Worm (Caenorhabditis elegans) whole organism, L1 larva: ENCODE data around the gene R04B5.6.

ENCODE experiments used
- C04F5.9 ChIP-seq: sonication (generic microtip); optimal IDR thresholded peaks from 2 replicates; lab custom pipeline; 2016; ENCODE audit warnings: missing genetic modification characterization, missing compliant biosample characterization
- C16A3.4 ChIP-seq: fragments of 150-350 bp; optimal IDR thresholded peaks from 2 replicates; lab custom pipeline; 2014; ENCODE audit warnings: missing biosample characterization, missing genetic modification characterization
- C34B4.2 ChIP-seq: sonication (generic microtip); optimal IDR thresholded peaks from 2 replicates; lab custom pipeline; 2017; ENCODE audit warnings: mild to moderate bottlenecking, missing genetic modification characterization, missing compliant biosample characterization
- F16B12.6 ChIP-seq: fragments of 150-350 bp; optimal IDR thresholded peaks from 2 replicates; lab custom pipeline; 2014; ENCODE audit warnings: missing biosample characterization, missing genetic modification characterization
- Y116A8C.19 ChIP-seq: sonication (generic microtip); optimal IDR thresholded peaks from 2 replicates; lab custom pipeline; 2016; ENCODE audit warnings: missing compliant biosample characterization, missing genetic modification characterization, borderline replicate concordance
- aha-1 ChIP-seq: fragments of 150-350 bp; optimal IDR thresholded peaks from 2 replicates; lab custom pipeline; 2014; ENCODE audit warnings: missing biosample characterization, missing genetic modification characterization
- ama-1 ChIP-seq: fragments of 150-350 bp; optimal IDR thresholded peaks from 2 replicates; lab custom pipeline; 2014
- ceh-63 ChIP-seq: fragments of 200-800 bp; sonication (Bioruptor generic); optimal IDR thresholded peaks from 2 replicates; lab custom pipeline; 2018; ENCODE audit warnings: mild to moderate bottlenecking, missing genetic modification characterization, missing compliant biosample characterization
- ceh-82 ChIP-seq, 3 experiments: fragments of 150-350 bp in 1 of 3; sonication (generic microtip) in 2 of 3; optimal IDR thresholded peaks; 2 replicates each; lab custom pipeline; 2014 to 2017; ENCODE audit warnings: missing biosample characterization in 3 of 3, missing genetic modification characterization in 3 of 3
- ceh-90 ChIP-seq: sonication (generic microtip); optimal IDR thresholded peaks from 2 replicates; lab custom pipeline; 2016; ENCODE audit warnings: missing genetic modification characterization, missing compliant biosample characterization
- ces-1 ChIP-seq: fragments of 150-350 bp; optimal IDR thresholded peaks from 2 replicates; lab custom pipeline; 2014; ENCODE audit warnings: missing biosample characterization, missing genetic modification reagents, missing genetic modification characterization
- dpl-1 ChIP-seq, 3 experiments: fragments of 150-350 bp in 2 of 3; sonication (generic microtip) in 1 of 3; optimal IDR thresholded peaks; 2 replicates each; lab custom pipeline; 2014 to 2017; ENCODE audit warnings: missing biosample characterization in 3 of 3, missing genetic modification characterization in 3 of 3, missing genetic modification reagents in 3 of 3
- egl-13 ChIP-seq: sonication (generic microtip); optimal IDR thresholded peaks from 2 replicates; lab custom pipeline; 2016; ENCODE audit warnings: missing genotype, missing genetic modification reagents, missing genetic modification characterization, missing compliant biosample characterization
- egl-27 ChIP-seq, 2 experiments: fragments of 150-350 bp in 1 of 2; sonication (generic microtip); optimal IDR thresholded peaks; 3 replicates each; lab custom pipeline; 2017 to 2018; ENCODE audit warnings: missing biosample characterization in 2 of 2, missing genetic modification characterization in 2 of 2, missing genetic modification reagents in 2 of 2
- elt-3 ChIP-seq, 6 experiments: fragments of 150-350 bp in 1 of 6; sonication (generic microtip); optimal IDR thresholded peaks; 2 replicates each; lab custom pipeline; 2017 to 2018; ENCODE audit warnings: missing biosample characterization in 6 of 6, missing genetic modification characterization in 6 of 6, inconsistent platforms in 1 of 6
- fkh-10 ChIP-seq: sonication (generic microtip); optimal IDR thresholded peaks from 2 replicates; lab custom pipeline; 2017; ENCODE audit warnings: missing biosample characterization, missing genetic modification reagents, missing genetic modification characterization
- fkh-4 ChIP-seq: sonication (generic microtip); optimal IDR thresholded peaks from 2 replicates; lab custom pipeline; 2016; ENCODE audit warnings: missing compliant biosample characterization, missing genetic modification characterization, borderline replicate concordance
- fkh-8 ChIP-seq: sonication (generic microtip); optimal IDR thresholded peaks from 2 replicates; lab custom pipeline; 2016; ENCODE audit warnings: mild to moderate bottlenecking, missing genetic modification characterization, missing compliant biosample characterization
- fos-1 ChIP-seq: fragments of 150-350 bp; optimal IDR thresholded peaks from 2 replicates; lab custom pipeline; 2014; ENCODE audit warnings: missing biosample characterization, missing genetic modification characterization
- hlh-4 ChIP-seq: sonication (generic microtip); optimal IDR thresholded peaks from 2 replicates; lab custom pipeline; 2016; ENCODE audit warnings: mild to moderate bottlenecking, missing genetic modification characterization, missing compliant biosample characterization
- hpl-2 ChIP-seq: fragments of 150-350 bp; optimal IDR thresholded peaks from 2 replicates; lab custom pipeline; 2014; ENCODE audit warnings: missing biosample characterization, missing genetic modification reagents, missing genetic modification characterization
- lin-13 ChIP-seq: fragments of 150-350 bp; optimal IDR thresholded peaks from 2 replicates; lab custom pipeline; 2014; ENCODE audit warnings: missing biosample characterization, missing genetic modification reagents, missing genetic modification characterization
- lin-15B ChIP-seq: fragments of 150-350 bp; sonication (generic microtip); optimal IDR thresholded peaks from 3 replicates; lab custom pipeline; 2014; ENCODE audit warnings: missing biosample characterization, missing genetic modification characterization
- lin-39 ChIP-seq: fragments of 150-350 bp; optimal IDR thresholded peaks from 2 replicates; lab custom pipeline; 2014; ENCODE audit warnings: missing biosample characterization, missing genetic modification reagents, missing genetic modification characterization
- lsy-2 ChIP-seq, 2 experiments: fragments of 150-350 bp; optimal IDR thresholded peaks; 2 replicates each; lab custom pipeline; 2014; ENCODE audit warnings: missing biosample characterization in 2 of 2, missing genetic modification characterization in 2 of 2
- mab-9 ChIP-seq: fragments of 200-800 bp; sonication (Bioruptor generic); IDR thresholded peaks from 2 replicates; pipeline ENCODE4 v1.3.6; 2022; ENCODE audit warnings: missing genetic modification reagents, missing genetic modification characterization, missing compliant biosample characterization
- mdl-1 ChIP-seq, 2 experiments: fragments of 150-350 bp; optimal IDR thresholded peaks; 2 replicates each; lab custom pipeline; 2014 to 2017; ENCODE audit warnings: missing biosample characterization in 2 of 2, missing genetic modification characterization in 2 of 2, inconsistent platforms in 1 of 2
- mef-2 ChIP-seq: fragments of 150-350 bp; optimal IDR thresholded peaks from 2 replicates; lab custom pipeline; 2014; ENCODE audit warnings: missing biosample characterization, missing genetic modification characterization
- nhr-11 ChIP-seq: fragments of 150-350 bp; optimal IDR thresholded peaks from 2 replicates; lab custom pipeline; 2014; ENCODE audit warnings: missing biosample characterization, missing genetic modification characterization
- nhr-12 ChIP-seq: sonication (generic microtip); optimal IDR thresholded peaks from 2 replicates; lab custom pipeline; 2017; ENCODE audit warnings: missing biosample characterization, missing genetic modification characterization
- nhr-19 ChIP-seq: fragments of 200-800 bp; sonication (Bioruptor generic); conservative IDR thresholded peaks from 2 replicates; pipeline ENCODE4 v1.3.6; 2022; ENCODE audit warnings: missing genetic modification characterization, missing compliant biosample characterization
- nhr-237 ChIP-seq: fragments of 150-350 bp; optimal IDR thresholded peaks from 2 replicates; lab custom pipeline; 2014; ENCODE audit warnings: missing biosample characterization, missing genetic modification characterization
- nhr-76 ChIP-seq: sonication (generic microtip); optimal IDR thresholded peaks from 2 replicates; lab custom pipeline; 2017; ENCODE audit warnings: missing biosample characterization, missing genetic modification characterization
- nhr-77 ChIP-seq: fragments of 150-350 bp; optimal IDR thresholded peaks from 2 replicates; lab custom pipeline; 2014; ENCODE audit warnings: missing biosample characterization, missing genetic modification characterization
- nhr-84 ChIP-seq: sonication (generic microtip); optimal IDR thresholded peaks from 2 replicates; lab custom pipeline; 2017; ENCODE audit warnings: missing biosample characterization, missing genetic modification characterization
- nhr-85 ChIP-seq: sonication (generic microtip); peaks from one replicate; lab custom pipeline; 2016; ENCODE audit warnings: missing genetic modification characterization, inconsistent platforms, missing compliant biosample characterization
- nhr-90 ChIP-seq: sonication (generic microtip); optimal IDR thresholded peaks from 2 replicates; lab custom pipeline; 2016; ENCODE audit warnings: mild to moderate bottlenecking, missing genetic modification characterization, missing compliant biosample characterization; ENCODE audit not compliant: poor library complexity
- pag-3 ChIP-seq: sonication (generic microtip); optimal IDR thresholded peaks from 2 replicates; lab custom pipeline; 2017; ENCODE audit warnings: missing genetic modification characterization, mild to moderate bottlenecking, missing compliant biosample characterization, antibody characterized with exemption, borderline replicate concordance; ENCODE audit not compliant: insufficient read depth
- pax-3 ChIP-seq: fragments of 200-800 bp; sonication (Bioruptor generic); optimal IDR thresholded peaks from 2 replicates; lab custom pipeline; 2018; ENCODE audit warnings: mild to moderate bottlenecking, missing genetic modification characterization, moderate library complexity, missing compliant biosample characterization
- pqm-1 ChIP-seq: sonication (generic microtip); optimal IDR thresholded peaks from 3 replicates; lab custom pipeline; 2017; ENCODE audit warnings: missing biosample characterization, missing genetic modification characterization
- rnt-1 ChIP-seq: sonication (generic microtip); optimal IDR thresholded peaks from 2 replicates; lab custom pipeline; 2016; ENCODE audit warnings: mild to moderate bottlenecking, missing genetic modification characterization, moderate library complexity, missing compliant biosample characterization
- sptf-1 ChIP-seq: fragments of 150-350 bp; optimal IDR thresholded peaks from 2 replicates; lab custom pipeline; 2014; ENCODE audit warnings: missing biosample characterization, missing genetic modification characterization
- sup-37 ChIP-seq: fragments of 200-800 bp; sonication (Bioruptor generic); optimal IDR thresholded peaks from 2 replicates; lab custom pipeline; 2018; ENCODE audit warnings: mild to moderate bottlenecking, missing genetic modification characterization, missing compliant biosample characterization
- swsn-7 ChIP-seq: sonication (generic microtip); optimal IDR thresholded peaks from 2 replicates; lab custom pipeline; 2016; ENCODE audit warnings: missing genetic modification characterization, missing compliant biosample characterization
- unc-130 ChIP-seq: fragments of 150-350 bp; optimal IDR thresholded peaks from 2 replicates; lab custom pipeline; 2017; ENCODE audit warnings: missing biosample characterization, missing genetic modification characterization, inconsistent platforms
- unc-30 ChIP-seq: sonication (generic microtip); optimal IDR thresholded peaks from 2 replicates; lab custom pipeline; 2017; ENCODE audit warnings: missing biosample characterization, missing genetic modification characterization
- unc-98 ChIP-seq: fragments of 200-800 bp; sonication (Bioruptor generic); IDR thresholded peaks from 2 replicates; pipeline ENCODE4 v1.3.6; 2022; ENCODE audit warnings: missing genetic modification characterization, missing compliant biosample characterization
- vab-15 ChIP-seq: sonication (generic microtip); optimal IDR thresholded peaks from 2 replicates; lab custom pipeline; 2017; ENCODE audit warnings: missing genotype, mild to moderate bottlenecking, missing genetic modification characterization, missing compliant biosample characterization
- xbp-1 ChIP-seq: sonication (generic microtip); optimal IDR thresholded peaks from 2 replicates; lab custom pipeline; 2016; ENCODE audit warnings: missing genetic modification characterization, missing compliant biosample characterization
- zip-4 ChIP-seq: fragments of 200-800 bp; sonication (Bioruptor generic); optimal IDR thresholded peaks from 2 replicates; lab custom pipeline; 2018; ENCODE audit warnings: mild to moderate bottlenecking, missing genetic modification characterization, moderate library complexity, missing compliant biosample characterization
- ztf-11 ChIP-seq, 2 experiments: sonication (generic microtip); optimal IDR thresholded peaks; 2 replicates each; lab custom pipeline; 2016 to 2017; ENCODE audit warnings: missing genetic modification characterization in 2 of 2, missing biosample characterization in 1 of 2, missing compliant biosample characterization in 1 of 2
- ztf-4 ChIP-seq: fragments of 150-350 bp; optimal IDR thresholded peaks from 2 replicates; lab custom pipeline; 2014; ENCODE audit warnings: missing biosample characterization, missing genetic modification characterization

The R04B5.6 gene

DNA sequence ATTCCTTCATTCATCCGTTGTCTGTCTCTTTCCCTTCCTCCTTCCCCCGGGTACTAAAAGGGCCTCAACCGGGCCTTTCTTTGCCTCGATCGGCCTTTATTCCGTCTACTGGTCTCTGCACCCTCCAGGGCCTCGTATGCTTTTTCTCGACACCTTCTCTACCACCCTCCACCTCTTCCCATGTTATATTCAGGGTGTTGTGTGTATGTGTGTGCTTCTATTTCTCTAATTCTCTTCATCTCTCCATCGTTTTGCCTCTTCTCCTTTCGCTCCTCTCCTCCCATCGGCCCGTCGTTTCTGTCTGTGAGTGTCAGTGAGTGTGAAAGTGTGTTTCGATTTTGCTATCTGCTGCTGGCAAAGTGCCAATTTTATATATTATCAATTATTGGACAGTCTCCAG, 45.1 kb upstream of the R04B5.6 start (continued):
- TF ChIP-seq mef-2 (tag; lab: Kevin White, UChicago) (no peak), nhr-12 (no peak), unc-30 (tag; lab: Kevin White, UChicago) (no peak), Y116A8C.19 (no peak), C16A3.4 (tag; lab: Kevin White, UChicago) (peak; percentile 28), sup-37 (no peak), ceh-63 (GFP tag; lab: Kevin White, UChicago) (no peak), swsn-7 (tag; lab: Kevin White, UChicago) (peak; percentile 66), nhr-11 (tag; lab: Kevin White, UChicago) (no peak), fos-1 (peak; percentile 51), aha-1 (tag; lab: Kevin White, UChicago) (no peak), egl-13 (tag; lab: Kevin White, UChicago) (peak; percentile 24), egl-27 (tag; optimal IDR thresholded peaks at IDR 0.05; lab: Kevin White, UChicago) (peak in 1 of 2 experiments; percentile 34), mab-9 (no peak), lin-13 (GFP tag; lab: Kevin White, UChicago) (peak; percentile 33), nhr-237 (no peak), ceh-90 (tag; lab: Kevin White, UChicago) (no peak), vab-15 (tag; lab: Kevin White, UChicago) (no peak), ztf-11 (tag; optimal IDR thresholded peaks at IDR 0.05; lab: Kevin White, UChicago) (peak in 1 of 2 experiments; percentile 7), C34B4.2 (tag; lab: Kevin White, UChicago) (no peak), mdl-1 (tag; optimal IDR thresholded peaks at IDR 0.05; lab: Kevin White, UChicago) (peak in 1 of 2 experiments; percentile 60), fkh-10 (no peak), C04F5.9 (tag; lab: Kevin White, UChicago) (no peak), unc-130 (tag; lab: Kevin White, UChicago) (no peak), pax-3 (tag; lab: Kevin White, UChicago) (no peak), fkh-4 (no peak), ces-1 (GFP tag; lab: Kevin White, UChicago) (no peak), ceh-82 (tag; optimal IDR thresholded peaks at IDR 0.05; lab: Kevin White, UChicago) (peak; percentile 56 to 61 (median 57)), zip-4 (GFP tag; lab: Kevin White, UChicago) (no peak), nhr-90 (peak; percentile 68), hpl-2 (no peak), nhr-19 (GFP tag; lab: Robert Waterston, UW) (peak; percentile 48), pag-3 (no peak), elt-3 (tag; optimal IDR thresholded peaks at IDR 0.05; lab: Kevin White, UChicago) (peak in 3 of 6 experiments; percentile 7 to 49 (median 41)), nhr-77 (peak; percentile 61), ama-1 (lab: Kevin White, UChicago) (no peak), nhr-85 (peak; percentile 73), hlh-4 (tag; lab: Kevin White, UChicago) (no peak), fkh-8 (tag; lab: Kevin White, UChicago) (peak; percentile 31)
- TF ChIP-seq, all 84 proteins: peak for 37

DNA sequence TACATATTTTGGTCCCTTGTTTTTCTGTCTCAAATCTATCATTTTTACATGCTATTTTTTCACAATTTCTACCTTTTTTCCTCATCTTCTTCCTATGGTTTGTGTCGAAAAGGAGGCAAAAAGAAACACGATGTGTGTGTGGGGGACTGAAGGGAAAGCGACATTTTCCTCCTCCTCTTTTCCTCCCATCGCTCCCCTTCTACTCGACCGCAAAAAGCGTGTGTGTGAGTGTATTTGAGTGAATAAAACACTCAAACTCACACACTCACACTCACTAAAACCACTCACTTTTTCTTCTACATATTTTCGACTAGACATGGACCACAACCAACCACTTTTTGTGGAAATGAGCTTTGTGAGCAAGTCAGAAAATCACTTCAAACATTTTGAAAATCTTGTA, 43.5 kb upstream of the R04B5.6 start:
- TF ChIP-seq ztf-11 (tag; optimal IDR thresholded peaks at IDR 0.05; lab: Kevin White, UChicago) (no peak), lin-39 (tag; lab: Kevin White, UChicago) (no peak), nhr-84 (no peak), C16A3.4 (tag; lab: Kevin White, UChicago) (no peak), lin-13 (GFP tag; lab: Kevin White, UChicago) (no peak), rnt-1 (tag; lab: Kevin White, UChicago) (no peak), dpl-1 (GFP tag; optimal IDR thresholded peaks at IDR 0.05; lab: Kevin White, UChicago) (no peak), ceh-82 (tag; optimal IDR thresholded peaks at IDR 0.05; lab: Kevin White, UChicago) (peak in 1 of 3 experiments; percentile 50), mab-9 (no peak), lin-15B (no peak), egl-13 (tag; lab: Kevin White, UChicago) (no peak), nhr-76 (tag; lab: Kevin White, UChicago) (no peak), lsy-2 (tag; optimal IDR thresholded peaks at IDR 0.05; lab: Kevin White, UChicago) (peak; percentile 33 to 54), ceh-63 (GFP tag; lab: Kevin White, UChicago) (no peak), ces-1 (GFP tag; lab: Kevin White, UChicago) (no peak), hlh-4 (tag; lab: Kevin White, UChicago) (no peak), nhr-19 (GFP tag; lab: Robert Waterston, UW) (no peak), xbp-1 (tag; lab: Kevin White, UChicago) (no peak), fkh-4 (no peak), ztf-4 (tag; lab: Kevin White, UChicago) (no peak), unc-98 (GFP tag; lab: Robert Waterston, UW) (no peak), F16B12.6 (tag; lab: Kevin White, UChicago) (no peak), pqm-1 (tag; lab: Kevin White, UChicago) (no peak), fkh-10 (no peak), mef-2 (tag; lab: Kevin White, UChicago) (no peak), sptf-1 (no peak), fkh-8 (tag; lab: Kevin White, UChicago) (peak; percentile 47), hpl-2 (no peak)
